Worm (Caenorhabditis elegans) whole organism, L2 larva: ENCODE data around the gene dyrb-1.

ENCODE experiments used
- C34F6.9 ChIP-seq: fragments of 150-350 bp; optimal IDR thresholded peaks from 2 replicates; lab custom pipeline; 2014; ENCODE audit warnings: missing biosample characterization, missing genetic modification characterization
- F13H6.1 ChIP-seq: sonication (generic microtip); optimal IDR thresholded peaks from 2 replicates; lab custom pipeline; 2016; ENCODE audit warnings: missing genetic modification characterization, missing compliant biosample characterization
- R02D3.7 ChIP-seq: fragments of 150-350 bp; optimal IDR thresholded peaks from 2 replicates; lab custom pipeline; 2014; ENCODE audit warnings: missing biosample characterization, missing genetic modification characterization
- alr-1 ChIP-seq: fragments of 150-350 bp; optimal IDR thresholded peaks from 2 replicates; lab custom pipeline; 2014; ENCODE audit warnings: missing biosample characterization, missing genetic modification characterization
- aly-2 ChIP-seq: fragments of 150-350 bp; optimal IDR thresholded peaks from 2 replicates; lab custom pipeline; 2014; ENCODE audit warnings: missing biosample characterization, missing genetic modification characterization
- ama-1 ChIP-seq: fragments of 150-350 bp; optimal IDR thresholded peaks from 2 replicates; lab custom pipeline; 2018; ENCODE audit warnings: inconsistent platforms
- ceh-16 ChIP-seq: fragments of 150-350 bp; optimal IDR thresholded peaks from 2 replicates; lab custom pipeline; 2014; ENCODE audit warnings: missing biosample characterization, missing genetic modification characterization
- crh-2 ChIP-seq: sonication (generic microtip); optimal IDR thresholded peaks from 2 replicates; lab custom pipeline; 2017; ENCODE audit warnings: missing biosample characterization, missing genetic modification characterization
- egl-27 ChIP-seq: sonication (generic microtip); optimal IDR thresholded peaks from 3 replicates; lab custom pipeline; 2017; ENCODE audit warnings: missing biosample characterization, missing genetic modification reagents, missing genetic modification characterization
- elt-1 ChIP-seq: fragments of 150-350 bp; optimal IDR thresholded peaks from 2 replicates; lab custom pipeline; 2014; ENCODE audit warnings: missing biosample characterization, missing genetic modification characterization
- elt-3 ChIP-seq: sonication (generic microtip); optimal IDR thresholded peaks from 2 replicates; lab custom pipeline; 2017; ENCODE audit warnings: missing biosample characterization, missing genetic modification characterization
- fos-1 ChIP-seq: fragments of 150-350 bp; optimal IDR thresholded peaks from 2 replicates; lab custom pipeline; 2014; ENCODE audit warnings: missing biosample characterization, missing genetic modification characterization
- gmeb-1 ChIP-seq: fragments of 150-350 bp; optimal IDR thresholded peaks from 2 replicates; lab custom pipeline; 2014; ENCODE audit warnings: missing biosample characterization, missing genetic modification characterization
- lin-11 ChIP-seq: fragments of 150-350 bp; sonication (generic microtip); optimal IDR thresholded peaks from 2 replicates; lab custom pipeline; 2014; ENCODE audit warnings: missing biosample characterization, missing genetic modification characterization, inconsistent platforms, mixed read lengths
- lin-13 ChIP-seq: fragments of 150-350 bp; optimal IDR thresholded peaks from 2 replicates; lab custom pipeline; 2014; ENCODE audit warnings: missing biosample characterization, missing genetic modification reagents, missing genetic modification characterization
- lin-39 ChIP-seq: fragments of 150-350 bp; optimal IDR thresholded peaks from 2 replicates; lab custom pipeline; 2014; ENCODE audit warnings: missing biosample characterization, missing genetic modification reagents, missing genetic modification characterization
- lsy-2 ChIP-seq, 2 experiments: fragments of 150-350 bp in 1 of 2; sonication (generic microtip) in 1 of 2; optimal IDR thresholded peaks; 2 replicates each; lab custom pipeline; 2014 to 2017; ENCODE audit warnings: missing biosample characterization in 2 of 2, missing genetic modification characterization in 2 of 2
- mab-5 ChIP-seq: fragments of 150-350 bp; optimal IDR thresholded peaks from 2 replicates; lab custom pipeline; 2014; ENCODE audit warnings: missing biosample characterization, missing genetic modification characterization
- nhr-10 ChIP-seq: sonication (generic microtip); optimal IDR thresholded peaks from 2 replicates; lab custom pipeline; 2017; ENCODE audit warnings: missing biosample characterization, missing genetic modification characterization
- nhr-12 ChIP-seq: fragments of 150-350 bp; optimal IDR thresholded peaks from 2 replicates; lab custom pipeline; 2014; ENCODE audit warnings: missing biosample characterization, missing genetic modification characterization
- nhr-129 ChIP-seq: fragments of 150-350 bp; optimal IDR thresholded peaks from 2 replicates; lab custom pipeline; 2014; ENCODE audit warnings: missing biosample characterization, missing genetic modification characterization
- nhr-21 ChIP-seq: fragments of 150-350 bp; optimal IDR thresholded peaks from 2 replicates; lab custom pipeline; 2014; ENCODE audit warnings: missing biosample characterization, missing genetic modification characterization
- nhr-25 ChIP-seq: fragments of 150-350 bp; sonication (generic microtip); optimal IDR thresholded peaks from 3 replicates; lab custom pipeline; 2014; ENCODE audit warnings: missing biosample characterization, missing genetic modification characterization
- nhr-6 ChIP-seq: fragments of 150-350 bp; optimal IDR thresholded peaks from 2 replicates; lab custom pipeline; 2014; ENCODE audit warnings: missing biosample characterization, missing genetic modification characterization
- nhr-77 ChIP-seq: fragments of 150-350 bp; optimal IDR thresholded peaks from 2 replicates; lab custom pipeline; 2014; ENCODE audit warnings: missing biosample characterization, missing genetic modification characterization
- peb-1 ChIP-seq: fragments of 150-350 bp; optimal IDR thresholded peaks from 2 replicates; lab custom pipeline; 2014; ENCODE audit warnings: missing biosample characterization, missing genetic modification characterization
- sem-4 ChIP-seq: fragments of 150-350 bp; optimal IDR thresholded peaks from 2 replicates; lab custom pipeline; 2014; ENCODE audit warnings: missing biosample characterization, missing genetic modification reagents, missing genetic modification characterization
- skn-1 ChIP-seq: sonication (generic microtip); optimal IDR thresholded peaks from 2 replicates; lab custom pipeline; 2017; ENCODE audit warnings: missing biosample characterization, missing genetic modification characterization
- sma-3 ChIP-seq: sonication (generic microtip); optimal IDR thresholded peaks from 2 replicates; lab custom pipeline; 2016; ENCODE audit warnings: missing genetic modification reagents, missing genetic modification characterization, missing compliant biosample characterization
- sma-9 ChIP-seq, 2 experiments: fragments of 150-350 bp in 1 of 2; sonication (generic microtip) in 1 of 2; optimal IDR thresholded peaks; 2 replicates each; lab custom pipeline; 2014 to 2016; ENCODE audit warnings: missing genetic modification characterization in 2 of 2, mild to moderate bottlenecking in 1 of 2, missing biosample characterization in 1 of 2, missing compliant biosample characterization in 1 of 2, missing genetic modification reagents in 1 of 2, moderate library complexity in 1 of 2
- snpc-4 ChIP-seq: fragments of 150-350 bp; optimal IDR thresholded peaks from 2 replicates; lab custom pipeline; 2014; ENCODE audit warnings: missing biosample characterization, missing genetic modification characterization
- unc-55 ChIP-seq: fragments of 150-350 bp; sonication (generic microtip); optimal IDR thresholded peaks from 3 replicates; lab custom pipeline; 2014; ENCODE audit warnings: missing biosample characterization, missing genetic modification reagents, missing genetic modification characterization
- unc-62 ChIP-seq: fragments of 150-350 bp; optimal IDR thresholded peaks from 2 replicates; lab custom pipeline; 2014; ENCODE audit warnings: missing biosample characterization, missing genetic modification reagents, missing genetic modification characterization
- zag-1 ChIP-seq: fragments of 150-350 bp; optimal IDR thresholded peaks from 2 replicates; lab custom pipeline; 2014; ENCODE audit warnings: missing biosample characterization, missing genetic modification characterization
- ztf-11 ChIP-seq: sonication (generic microtip); optimal IDR thresholded peaks from 2 replicates; lab custom pipeline; 2017; ENCODE audit warnings: missing biosample characterization, missing genetic modification characterization

dyrb-1 gene

ce11 chrII:9132338-9132737 is 25.4 kb upstream of the dyrb-1 start:
- TF ChIP-seq gmeb-1: no peak
- TF ChIP-seq F13H6.1 (tag; lab: Kevin White, UChicago): no peak
- TF ChIP-seq mab-5 (tag; lab: Kevin White, UChicago): no peak
- no peak for TF ChIP-seq nhr-12 (tag; lab: Kevin White, UChicago)
- TF ChIP-seq lin-11: no peak
- TF ChIP-seq egl-27: no peak
- TF ChIP-seq sma-3 (GFP tag; lab: Kevin White, UChicago): no peak
- TF ChIP-seq sem-4 (tag; lab: Kevin White, UChicago): no peak
- TF ChIP-seq nhr-6 (tag; lab: Kevin White, UChicago): no peak
- no peak for TF ChIP-seq fos-1 (tag; lab: Kevin White, UChicago)
- TF ChIP-seq nhr-129: no peak
- TF ChIP-seq nhr-77 (tag; lab: Kevin White, UChicago): no peak
- no peak for TF ChIP-seq ama-1 (lab: Kevin White, UChicago)
- TF ChIP-seq ztf-11 (tag; lab: Kevin White, UChicago): no peak
- no peak for TF ChIP-seq zag-1 (tag; lab: Kevin White, UChicago)

ce11 chrII:9131363-9131762 is 24.4 kb upstream of the dyrb-1 start, which contains the start of gene C16D2.1:
Gene C16D2.1, plus strand, starts transcription at chrII:9131663.
- no peak for TF ChIP-seq lsy-2 (tag; optimal IDR thresholded peaks at IDR 0.05; lab: Kevin White, UChicago)
- no peak for TF ChIP-seq ama-1 (lab: Kevin White, UChicago)
- no peak for TF ChIP-seq lin-39 (tag; lab: Kevin White, UChicago)
- no peak for TF ChIP-seq C34F6.9
- TF ChIP-seq F13H6.1 (tag; lab: Kevin White, UChicago): no peak

- TF ChIP-seq skn-1 (no peak), egl-27 (no peak), unc-55 (GFP tag; lab: Kevin White, UChicago) (no peak), ztf-11 (tag; lab: Kevin White, UChicago) (no peak), fos-1 (tag; lab: Kevin White, UChicago) (peak; percentile 27), lin-13 (GFP tag; lab: Kevin White, UChicago) (no peak), unc-62 (GFP tag; lab: Kevin White, UChicago) (no peak)
These were observed 23.4 kb upstream of the dyrb-1 start for ce11 chrII:9130339-9130738.

- no peak for TF ChIP-seq unc-55 (GFP tag; lab: Kevin White, UChicago)
- TF ChIP-seq peb-1: no peak
- no peak for TF ChIP-seq aly-2 (tag; lab: Kevin White, UChicago)
- TF ChIP-seq gmeb-1: peak; percentile 49
- no peak for TF ChIP-seq skn-1
- peak; percentile 83 for TF ChIP-seq nhr-21 (tag; lab: Kevin White, UChicago)
- no peak for TF ChIP-seq lin-13 (GFP tag; lab: Kevin White, UChicago)
- TF ChIP-seq ceh-16 (tag; lab: Kevin White, UChicago): no peak
- peak; percentile 62 for TF ChIP-seq nhr-25 (tag; lab: Kevin White, UChicago)
- TF ChIP-seq crh-2: peak; percentile 69
- peak; percentile 42 for TF ChIP-seq sma-9 (GFP tag; optimal IDR thresholded peaks at IDR 0.05; lab: Kevin White, UChicago)
- no peak for TF ChIP-seq sma-9 (tag; optimal IDR thresholded peaks at IDR 0.05; lab: Kevin White, UChicago)
- TF ChIP-seq R02D3.7 (tag; lab: Kevin White, UChicago): no peak
- peak in 1 of 2 experiments; percentile 47 for TF ChIP-seq lsy-2 (tag; optimal IDR thresholded peaks at IDR 0.05; lab: Kevin White, UChicago)
- no peak for TF ChIP-seq F13H6.1 (tag; lab: Kevin White, UChicago)
- TF ChIP-seq snpc-4 (tag; lab: Kevin White, UChicago): no peak
- TF ChIP-seq unc-62 (GFP tag; lab: Kevin White, UChicago): no peak
- TF ChIP-seq sma-3 (GFP tag; lab: Kevin White, UChicago): peak; percentile 49
- TF ChIP-seq mab-5 (tag; lab: Kevin White, UChicago): no peak
- TF ChIP-seq elt-3 (tag; lab: Kevin White, UChicago): no peak
- TF ChIP-seq ama-1 (lab: Kevin White, UChicago): peak; percentile 61
- no peak for TF ChIP-seq nhr-10 (tag; lab: Kevin White, UChicago)
- peak; percentile 40 for TF ChIP-seq nhr-129
- TF ChIP-seq elt-1 (tag; lab: Kevin White, UChicago): no peak
- TF ChIP-seq nhr-77 (tag; lab: Kevin White, UChicago): no peak
- peak; percentile 63 for TF ChIP-seq egl-27
- peak; percentile 93 for TF ChIP-seq fos-1 (tag; lab: Kevin White, UChicago)
- TF ChIP-seq C34F6.9: peak; percentile 72
- no peak for TF ChIP-seq alr-1 (tag; lab: Kevin White, UChicago)
- TF ChIP-seq lin-11: no peak
These were observed 21.2 kb upstream of the dyrb-1 start for ce11 chrII:9128132-9128531.
